Fruit fly (Drosophila melanogaster) whole organism, pupa: Measurements from ENCODE around the gene CG6901.

Source experiments
- CG10348 ChIP-seq: fragments of 200-800 bp; sonication (Bioruptor generic); IDR thresholded peaks from 2 replicates; pipeline ENCODE4 v1.3.6; 2022; ENCODE audit warnings: missing biosample characterization, missing genetic modification characterization
- CG15710 ChIP-seq: fragments of 200-800 bp; sonication (Bioruptor generic); optimal IDR thresholded peaks from 2 replicates; lab custom pipeline; 2018; ENCODE audit warnings: missing biosample characterization, mild to moderate bottlenecking, missing genetic modification characterization, moderate library complexity
- CG32121 ChIP-seq: fragments of 200-800 bp; sonication (Bioruptor generic); IDR thresholded peaks from 2 replicates; pipeline ENCODE4 v1.3.6; 2022; ENCODE audit warnings: missing biosample characterization, missing genetic modification characterization
- D1 ChIP-seq: fragments of 200-800 bp; sonication (Bioruptor generic); optimal IDR thresholded peaks from 2 replicates; lab custom pipeline; 2018; ENCODE audit warnings: missing biosample characterization, mild to moderate bottlenecking, missing genetic modification characterization, moderate library complexity
- EcR ChIP-seq: fragments of 200-800 bp; sonication (Bioruptor generic); optimal IDR thresholded peaks from 3 replicates; lab custom pipeline; 2019; ENCODE audit warnings: missing biosample characterization, missing genetic modification characterization, mild to moderate bottlenecking, moderate library complexity, missing genetic modification reagents
- Ets98B ChIP-seq: fragments of 200-800 bp; sonication (Bioruptor generic); IDR thresholded peaks from 2 replicates; pipeline ENCODE4 v1.3.6; 2022; ENCODE audit warnings: missing biosample characterization, missing genetic modification characterization
- Pif1B ChIP-seq: fragments of 200-800 bp; sonication (Bioruptor generic); optimal IDR thresholded peaks from 3 replicates; lab custom pipeline; 2016; ENCODE audit warnings: missing biosample characterization, missing genetic modification characterization
- Snoo ChIP-seq: fragments of 200-800 bp; sonication (Bioruptor generic); optimal IDR thresholded peaks from 3 replicates; lab custom pipeline; 2017; ENCODE audit warnings: missing biosample characterization, mild to moderate bottlenecking, missing genetic modification characterization, inconsistent platforms
- gl ChIP-seq: fragments of 200-800 bp; sonication (Bioruptor generic); optimal IDR thresholded peaks from 2 replicates; lab custom pipeline; 2018; ENCODE audit warnings: missing biosample characterization, mild to moderate bottlenecking, missing genetic modification characterization
- rn ChIP-seq: fragments of 200-800 bp; sonication (Bioruptor generic); IDR thresholded peaks from 2 replicates; pipeline ENCODE4 v1.3.6; 2022; ENCODE audit warnings: missing biosample characterization, missing genetic modification characterization

- no peak for TF ChIP-seq CG32121 (GFP tag; lab: Robert Waterston, UW)
- TF ChIP-seq D1 (tag; lab: Kevin White, UChicago): no peak
- TF ChIP-seq Ets98B (GFP tag; lab: Robert Waterston, UW): 0 out of 2 replicates have a peak, but pooled peaks have one; percentile 12
- TF ChIP-seq EcR (GFP tag; lab: Kevin White, UChicago): no peak
- peak; percentile 24 for TF ChIP-seq Snoo
- no peak for TF ChIP-seq CG10348
- peak; percentile 48; the same call in 1 of the 2 replicates for TF ChIP-seq rn
- TF ChIP-seq CG15710 (tag; lab: Kevin White, UChicago): peak; percentile 37
- peak; percentile 34 for TF ChIP-seq gl (tag; lab: Kevin White, UChicago)
- TF ChIP-seq Pif1B: peak; percentile 73
Observed at dm6 chr3R:16337053-16337385, 13.8 kb downstream of the CG6901 start.
